Fruit fly (Drosophila melanogaster): ENCODE data around the gene CG1105.

CG1105 gene

dm6 chr3R:7116511-7116910 lies 49.6 kb upstream of the CG1105 start (continued):
- TF ChIP-seq tna (GFP tag; IDR thresholded peaks at IDR 0.05; ENCODE audit: partially characterized antibody): no peak

DNA sequence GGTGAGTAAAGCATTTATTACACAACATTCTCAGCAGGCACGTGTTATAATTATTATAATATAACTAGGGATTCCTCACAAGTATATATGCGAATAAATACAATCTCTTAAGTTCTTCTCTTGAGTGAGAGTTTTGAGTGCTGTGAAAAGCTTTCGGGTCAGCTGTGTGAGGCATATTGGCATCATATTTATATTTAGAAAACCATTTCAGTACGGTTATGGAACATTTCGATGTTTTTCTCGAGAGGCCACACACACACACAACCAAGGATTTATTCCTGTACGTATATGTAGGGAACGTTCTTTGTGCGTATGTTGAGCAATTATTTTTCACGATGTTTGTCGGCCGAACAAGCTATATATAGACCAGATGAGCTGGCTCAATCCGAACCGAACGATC lies 46.0 kb upstream of the CG1105 start:
- TF ChIP-seq CG12659 (GFP tag; optimal IDR thresholded peaks at IDR 0.05) (no peak), CG12769 (tag; optimal IDR thresholded peaks at IDR 0.05) (peak; percentile 82), Pdp1 (GFP tag; optimal IDR thresholded peaks at IDR 0.05) (peak in 1 of 2 experiments; percentile 75), z (GFP tag; IDR thresholded peaks at IDR 0.05) (peak; percentile 72; the same call in 2 of the 3 replicates), sna (GFP tag; IDR thresholded peaks at IDR 0.05; ENCODE audit: partially characterized antibody) (no peak), gcm2 (GFP tag; optimal IDR thresholded peaks at IDR 0.05) (no peak), CG6765 (GFP tag; optimal IDR thresholded peaks at IDR 0.05) (no peak), CG43689 (GFP tag; IDR thresholded peaks at IDR 0.05) (no peak), repo (GFP tag; optimal IDR thresholded peaks at IDR 0.05) (no peak), CG1832 (GFP tag; optimal IDR thresholded peaks at IDR 0.05) (no peak), Neu2 (GFP tag; optimal IDR thresholded peaks at IDR 0.05; ENCODE audit: borderline replicate concordance) (no peak), lbe (GFP tag; optimal IDR thresholded peaks at IDR 0.05) (no peak), CG10462 (GFP tag; optimal IDR thresholded peaks at IDR 0.05) (no peak), C15 (GFP tag; IDR thresholded peaks at IDR 0.05) (no peak), CG8924 (tag; optimal IDR thresholded peaks at IDR 0.05) (no peak), CG1603 (tag; optimal IDR thresholded peaks at IDR 0.05) (no peak), odd (GFP tag; optimal IDR thresholded peaks at IDR 0.05) (no peak), CG18476 (GFP tag; optimal IDR thresholded peaks at IDR 0.05) (no peak), danr (GFP tag; IDR thresholded peaks at IDR 0.05) (no peak), zen (tag; optimal IDR thresholded peaks at IDR 0.05) (no peak), Ptx1 (GFP tag; IDR thresholded peaks at IDR 0.05) (no peak), CG14860 (GFP tag; IDR thresholded peaks at IDR 0.05; ENCODE audit: partially characterized antibody) (no peak), Doc2 (GFP tag; IDR thresholded peaks at IDR 0.05) (no peak), cwo (GFP tag; optimal IDR thresholded peaks at IDR 0.05) (peak; percentile 5), Taf1 (GFP tag; IDR thresholded peaks at IDR 0.05) (no peak), Deaf1 (tag; optimal IDR thresholded peaks at IDR 0.05) (peak; percentile 47), onecut (GFP tag; IDR thresholded peaks at IDR 0.05) (no peak), Xrp1 (GFP tag; IDR thresholded peaks at IDR 0.05) (no peak), CG6689 (GFP tag; IDR thresholded peaks at IDR 0.05) (no peak), bcd (GFP tag; optimal IDR thresholded peaks at IDR 0.05) (no peak), gem (tag; optimal IDR thresholded peaks at IDR 0.05) (no peak), cg (GFP tag; optimal IDR thresholded peaks at IDR 0.05) (peak; percentile 35), knrl (GFP tag; IDR thresholded peaks at IDR 0.05; ENCODE audit: partially characterized antibody) (no peak), CG7786 (GFP tag; optimal IDR thresholded peaks at IDR 0.05) (no peak), bigmax (GFP tag; optimal IDR thresholded peaks at IDR 0.05) (no peak), CG16779 (GFP tag; IDR thresholded peaks at IDR 0.05) (no peak), zf30C (GFP tag; optimal IDR thresholded peaks at IDR 0.05) (no peak)

dm6 chr3R:7111206-7111858 lies 44.4 kb upstream of the CG1105 start:
- TF ChIP-seq Hey (tag; optimal IDR thresholded peaks at IDR 0.05): peak; percentile 72
- TF ChIP-seq CG4360 (GFP tag; IDR thresholded peaks at IDR 0.05): peak; percentile 63
- TF ChIP-seq tll (GFP tag; optimal IDR thresholded peaks at IDR 0.05): peak in 1 of 2 experiments; percentile 98
- peak; percentile 44 for TF ChIP-seq pros (GFP tag; optimal IDR thresholded peaks at IDR 0.05)
- TF ChIP-seq CG10654 (GFP tag; optimal IDR thresholded peaks at IDR 0.05): no peak
- peak; percentile 41 for TF ChIP-seq D (optimal IDR thresholded peaks at IDR 0.05)
- no peak for TF ChIP-seq D (GFP tag; optimal IDR thresholded peaks at IDR 0.05)
- TF ChIP-seq fd64A (GFP tag; optimal IDR thresholded peaks at IDR 0.05): no peak
- peak; percentile 5 for TF ChIP-seq kni (GFP tag; optimal IDR thresholded peaks at IDR 0.05)
- TF ChIP-seq nerfin-1 (tag; optimal IDR thresholded peaks at IDR 0.05): peak; percentile 63
- TF ChIP-seq CG6254 (GFP tag; optimal IDR thresholded peaks at IDR 0.05): peak; percentile 27
- peak; percentile 96 for TF ChIP-seq cad (GFP tag; optimal IDR thresholded peaks at IDR 0.05)
